Worm (Caenorhabditis elegans): Measurements from ENCODE around the gene C41H7.2.
"Not testable (repeated sequence)": the region's sequence is repeated elsewhere in the genome, so short reads cannot be mapped to it uniquely, and the experiment has no call there.

The C41H7.2 gene

ce11 chrII:3032480-3032879 is 17.9 kb downstream of the C41H7.2 start, which contains the start of gene B0454.6:
Gene B0454.6, plus strand, starts transcription at chrII:3032780.
- not testable (repeated sequence) for TF ChIP-seq elt-2 (tag; optimal IDR thresholded peaks at IDR 0.05); nhr-85 (tag); nhr-71 (tag; optimal IDR thresholded peaks at IDR 0.05)

ce11 chrII:3034914-3035313 is 20.3 kb downstream of the C41H7.2 start:
- no peak for TF ChIP-seq nhr-76 (tag; optimal IDR thresholded peaks at IDR 0.05)
- no peak for TF ChIP-seq egl-27 (tag; optimal IDR thresholded peaks at IDR 0.05)
- TF ChIP-seq unc-130 (tag; optimal IDR thresholded peaks at IDR 0.05): no peak
- TF ChIP-seq pax-3 (tag; optimal IDR thresholded peaks at IDR 0.05): no peak
- no peak for TF ChIP-seq C34B4.2 (tag; optimal IDR thresholded peaks at IDR 0.05)
- no peak for TF ChIP-seq unc-62 (GFP tag; optimal IDR thresholded peaks at IDR 0.05)
- no peak for TF ChIP-seq jun-1 (tag; optimal IDR thresholded peaks at IDR 0.05)
- no peak for TF ChIP-seq nhr-11 (tag; optimal IDR thresholded peaks at IDR 0.05)
- TF ChIP-seq C04F5.9 (tag; optimal IDR thresholded peaks at IDR 0.05): no peak
- no peak for TF ChIP-seq snu-23 (GFP tag; optimal IDR thresholded peaks at IDR 0.05)
- no peak for TF ChIP-seq isw-1 (GFP tag; IDR thresholded peaks at IDR 0.05)
- TF ChIP-seq nhr-12 (tag; optimal IDR thresholded peaks at IDR 0.05): no peak
- TF ChIP-seq nhr-28 (tag; optimal IDR thresholded peaks at IDR 0.05): no peak
- no peak for TF ChIP-seq efl-1 (optimal IDR thresholded peaks at IDR 0.05)
- no peak for TF ChIP-seq efl-1 (GFP tag; optimal IDR thresholded peaks at IDR 0.05 in 1 of 2)

ce11 chrII:3036344-3036743 is 21.7 kb downstream of the C41H7.2 start:
- TF ChIP-seq pax-3 (tag; optimal IDR thresholded peaks at IDR 0.05): no peak
- TF ChIP-seq lir-3 (tag; optimal IDR thresholded peaks at IDR 0.05; ENCODE audit: poor library complexity): no peak
- TF ChIP-seq nhr-90 (tag; optimal IDR thresholded peaks at IDR 0.05; ENCODE audit: poor library complexity): no peak
- TF ChIP-seq nhr-237 (tag; optimal IDR thresholded peaks at IDR 0.05): no peak
- no peak for TF ChIP-seq nhr-19 (GFP tag; conservative IDR thresholded peaks at IDR 0.05)
- no peak for TF ChIP-seq efl-1 (optimal IDR thresholded peaks at IDR 0.05)
- TF ChIP-seq efl-1 (GFP tag; optimal IDR thresholded peaks at IDR 0.05 in 1 of 2): peak in 1 of 2 experiments; percentile 92
- TF ChIP-seq ceh-82 (tag; optimal IDR thresholded peaks at IDR 0.05): no peak
- TF ChIP-seq fkh-10 (GFP tag; optimal IDR thresholded peaks at IDR 0.05): no peak
- no peak for TF ChIP-seq mab-9 (GFP tag; IDR thresholded peaks at IDR 0.05)
- TF ChIP-seq ceh-8 (GFP tag; optimal IDR thresholded peaks at IDR 0.05): no peak
- peak; percentile 43 for TF ChIP-seq nhr-85 (tag)
- no peak for TF ChIP-seq egl-27 (tag; optimal IDR thresholded peaks at IDR 0.05)
- no peak for TF ChIP-seq C04F5.9 (tag; optimal IDR thresholded peaks at IDR 0.05)

- peak; percentile 58 for TF ChIP-seq blmp-1 (tag; optimal IDR thresholded peaks at IDR 0.05)
- TF ChIP-seq sptf-1 (tag; optimal IDR thresholded peaks at IDR 0.05): no peak
- TF ChIP-seq efl-1 (optimal IDR thresholded peaks at IDR 0.05): no peak
- peak in 1 of 2 experiments; percentile 2 for TF ChIP-seq efl-1 (GFP tag; optimal IDR thresholded peaks at IDR 0.05 in 1 of 2)
- TF ChIP-seq pax-3 (tag; optimal IDR thresholded peaks at IDR 0.05): no peak
These were observed 23.9 kb downstream of the C41H7.2 start, which contains the start of the genes B0454.26 and B0454.5 for ce11 chrII:3038453-3038909. Gene B0454.26, minus strand, starts transcription at chrII:3038553. Gene B0454.5, plus strand, starts transcription at chrII:3038859.

ce11 chrII:3043358-3043757 is 28.7 kb downstream of the C41H7.2 start, which contains the start of gene B0454.8:
Gene B0454.8, minus strand, starts transcription at chrII:3043458.
- TF ChIP-seq alr-1 (tag; optimal IDR thresholded peaks at IDR 0.05; ENCODE audit: borderline replicate concordance): no peak
- no peak for TF ChIP-seq rnt-1 (tag; optimal IDR thresholded peaks at IDR 0.05)
- no peak for TF ChIP-seq ztf-4 (tag; optimal IDR thresholded peaks at IDR 0.05)
- no peak for TF ChIP-seq nhr-85 (tag)
- no peak for TF ChIP-seq nhr-47 (tag; optimal IDR thresholded peaks at IDR 0.05)
- no peak for TF ChIP-seq lir-3 (tag; optimal IDR thresholded peaks at IDR 0.05; ENCODE audit: poor library complexity)
- TF ChIP-seq lin-15B (tag; optimal IDR thresholded peaks at IDR 0.05): no peak
- TF ChIP-seq mep-1 (tag; optimal IDR thresholded peaks at IDR 0.05): no peak
- no peak for TF ChIP-seq isw-1 (GFP tag; IDR thresholded peaks at IDR 0.05)
- no peak for TF ChIP-seq nhr-90 (tag; optimal IDR thresholded peaks at IDR 0.05; ENCODE audit: poor library complexity)
- no peak for TF ChIP-seq lsy-2 (tag; optimal IDR thresholded peaks at IDR 0.05)
- no peak for TF ChIP-seq aly-2 (tag; optimal IDR thresholded peaks at IDR 0.05)
- TF ChIP-seq ceh-8 (GFP tag; optimal IDR thresholded peaks at IDR 0.05): no peak
- TF ChIP-seq ces-1 (GFP tag; optimal IDR thresholded peaks at IDR 0.05): no peak
- TF ChIP-seq pag-3 (tag; optimal IDR thresholded peaks at IDR 0.05; ENCODE audit: borderline replicate concordance, insufficient read depth): no peak
- no peak for TF ChIP-seq tbx-2 (tag; optimal IDR thresholded peaks at IDR 0.05)

Measured in whole organism, L1 larva.